Fruit fly (Drosophila melanogaster) whole organism, embryonic: ENCODE measurements around the gene Trim9.

Source experiments
- ATbp ChIP-seq: fragments of 200-800 bp; sonication (Bioruptor generic); optimal IDR thresholded peaks from 2 replicates; lab custom pipeline; 2017; ENCODE audit warnings: missing biosample characterization, mild to moderate bottlenecking, missing genetic modification characterization, missing genetic modification reagents
- Asciz ChIP-seq: fragments of 200-800 bp; sonication (Bioruptor generic); optimal IDR thresholded peaks from 2 replicates; lab custom pipeline; 2017; ENCODE audit warnings: missing biosample characterization, mild to moderate bottlenecking, missing genetic modification characterization, missing genetic modification reagents
- Atf6 ChIP-seq: fragments of 200-800 bp; sonication (Bioruptor generic); IDR thresholded peaks from 2 replicates; pipeline ENCODE4 v1.3.6; 2022; ENCODE audit warnings: missing biosample characterization, missing genetic modification characterization
- BEAF-32 ChIP-seq: fragments of 200-800 bp; sonication (Bioruptor generic); optimal IDR thresholded peaks from 3 replicates; lab custom pipeline; 2017; ENCODE audit warnings: missing biosample characterization, missing genetic modification characterization, mild to moderate bottlenecking, moderate library complexity, missing genetic modification reagents
- Blimp-1 ChIP-seq: fragments of 200-800 bp; sonication (Bioruptor generic); optimal IDR thresholded peaks from 3 replicates; lab custom pipeline; 2018; ENCODE audit warnings: missing biosample characterization, missing genetic modification characterization, mild to moderate bottlenecking, moderate library complexity, missing genetic modification reagents
- CG10209 ChIP-seq: fragments of 200-800 bp; sonication (Bioruptor generic); optimal IDR thresholded peaks from 3 replicates; lab custom pipeline; 2017; ENCODE audit warnings: missing biosample characterization, mild to moderate bottlenecking, missing genetic modification characterization, missing genetic modification reagents
- CG10366 ChIP-seq: fragments of 200-800 bp; sonication (Bioruptor generic); IDR thresholded peaks from 2 replicates; pipeline ENCODE4 v1.3.6; 2022; ENCODE audit warnings: missing biosample characterization, missing genetic modification characterization
- CG10543 ChIP-seq: fragments of 200-800 bp; sonication (Bioruptor generic); optimal IDR thresholded peaks from 3 replicates; lab custom pipeline; 2017; ENCODE audit warnings: missing biosample characterization, mild to moderate bottlenecking, missing genetic modification characterization, moderate library complexity
- CG11504 ChIP-seq: fragments of 200-800 bp; sonication (Bioruptor generic); optimal IDR thresholded peaks from 3 replicates; lab custom pipeline; 2019; ENCODE audit warnings: missing biosample characterization, mild to moderate bottlenecking, missing genetic modification characterization, moderate library complexity
- CG12236 ChIP-seq: fragments of 200-800 bp; sonication (Bioruptor generic); optimal IDR thresholded peaks from 2 replicates; lab custom pipeline; 2016; ENCODE audit warnings: missing biosample characterization, missing genetic modification characterization
- CG1233 ChIP-seq: fragments of 200-800 bp; sonication (Bioruptor generic); optimal IDR thresholded peaks from 4 replicates; lab custom pipeline; 2018; ENCODE audit warnings: missing biosample characterization, mild to moderate bottlenecking, missing genetic modification characterization
- CG15514 ChIP-seq: fragments of 200-800 bp; sonication (Bioruptor generic); optimal IDR thresholded peaks from 3 replicates; lab custom pipeline; 2017; ENCODE audit warnings: missing biosample characterization, missing genetic modification characterization, mild to moderate bottlenecking, moderate library complexity, missing genetic modification reagents
- CG16813 ChIP-seq: fragments of 200-800 bp; sonication (Bioruptor generic); IDR thresholded peaks from 3 replicates; pipeline ENCODE4 v1.3.6; 2022; ENCODE audit warnings: missing biosample characterization, missing genetic modification characterization; ENCODE audit not compliant: partially characterized antibody
- CG17829 ChIP-seq: fragments of 200-800 bp; optimal IDR thresholded peaks from 2 replicates; lab custom pipeline; 2019; ENCODE audit warnings: missing biosample characterization, mild to moderate bottlenecking, missing genetic modification characterization, moderate library complexity
- CG3838 ChIP-seq: fragments of 200-800 bp; sonication (Bioruptor generic); optimal IDR thresholded peaks from 3 replicates; lab custom pipeline; 2016; ENCODE audit warnings: missing biosample characterization, missing genetic modification characterization
- CG4820 ChIP-seq: fragments of 200-800 bp; sonication (Bioruptor generic); optimal IDR thresholded peaks from 3 replicates; lab custom pipeline; 2016; ENCODE audit warnings: missing biosample characterization, missing genetic modification characterization
- CG4854 ChIP-seq: fragments of 200-800 bp; sonication (Bioruptor generic); optimal IDR thresholded peaks from 2 replicates; lab custom pipeline; 2016; ENCODE audit warnings: missing biosample characterization, missing genetic modification characterization, inconsistent platforms
- CG7963 ChIP-seq: fragments of 200-800 bp; sonication (Bioruptor generic); IDR thresholded peaks from 3 replicates; pipeline ENCODE4 v1.3.6; 2022; ENCODE audit warnings: missing biosample characterization, missing genetic modification characterization; ENCODE audit not compliant: partially characterized antibody
- CG9932 ChIP-seq: fragments of 200-800 bp; sonication (Bioruptor generic); IDR thresholded peaks from 2 replicates; pipeline ENCODE4 v1.3.6; 2022; ENCODE audit warnings: missing biosample characterization, missing genetic modification characterization
- D ChIP-seq, 2 experiments: fragments of 200-800 bp in 1 of 2; fragments of >200 bp in 1 of 2; sonication (Bioruptor generic) in 1 of 2; optimal IDR thresholded peaks; 2 replicates in 1 of 2; 3 replicates in 1 of 2; lab custom pipeline; 2017; ENCODE audit warnings: mild to moderate bottlenecking in 1 of 2, missing biosample characterization in 1 of 2, missing genetic modification characterization in 1 of 2, missing genetic modification reagents in 1 of 2
- D19B ChIP-seq: fragments of 200-800 bp; sonication (Bioruptor generic); optimal IDR thresholded peaks from 2 replicates; lab custom pipeline; 2017; ENCODE audit warnings: missing biosample characterization, mild to moderate bottlenecking, missing genetic modification characterization
- Deaf1 ChIP-seq: fragments of 200-800 bp; optimal IDR thresholded peaks from 3 replicates; lab custom pipeline; 2019; ENCODE audit warnings: missing biosample characterization, mild to moderate bottlenecking, missing genetic modification characterization, moderate library complexity
- ERR ChIP-seq: fragments of 200-800 bp; sonication (Bioruptor generic); optimal IDR thresholded peaks from 2 replicates; lab custom pipeline; 2016; ENCODE audit warnings: missing biosample characterization, missing genetic modification characterization
- Gsc ChIP-seq: fragments of 200-800 bp; sonication (Bioruptor generic); IDR thresholded peaks from 2 replicates; pipeline ENCODE4 v1.3.6; 2022; ENCODE audit warnings: missing biosample characterization, missing genetic modification characterization
- HmgD ChIP-seq: fragments of 200-800 bp; sonication (Bioruptor generic); optimal IDR thresholded peaks from 3 replicates; lab custom pipeline; 2016; ENCODE audit warnings: missing biosample characterization, missing genetic modification characterization
- Hr3 ChIP-seq: fragments of 200-800 bp; sonication (Bioruptor generic); optimal IDR thresholded peaks from 3 replicates; lab custom pipeline; 2016; ENCODE audit warnings: missing biosample characterization, missing genetic modification characterization
- Kr ChIP-seq: fragments of 200-800 bp; sonication (Bioruptor generic); optimal IDR thresholded peaks from 2 replicates; lab custom pipeline; 2017; ENCODE audit warnings: missing biosample characterization, mild to moderate bottlenecking, missing genetic modification characterization
- Myb ChIP-seq: fragments of 200-800 bp; sonication (Bioruptor generic); optimal IDR thresholded peaks from 2 replicates; lab custom pipeline; 2016; ENCODE audit warnings: missing biosample characterization, missing genetic modification characterization
- Opbp ChIP-seq: fragments of 200-800 bp; sonication (Bioruptor generic); IDR thresholded peaks from 3 replicates; pipeline ENCODE4 v1.3.6; 2022; ENCODE audit warnings: missing biosample characterization, missing genetic modification characterization; ENCODE audit not compliant: partially characterized antibody
- Sin3A ChIP-seq: fragments of >200 bp; optimal IDR thresholded peaks from 2 replicates; lab custom pipeline; 2018
- Sox100B ChIP-seq: fragments of 200-800 bp; sonication (Bioruptor generic); optimal IDR thresholded peaks from 3 replicates; lab custom pipeline; 2018; ENCODE audit warnings: missing biosample characterization, mild to moderate bottlenecking, missing genetic modification characterization
- Spps ChIP-seq: fragments of 200-800 bp; sonication (Bioruptor generic); optimal IDR thresholded peaks from 2 replicates; lab custom pipeline; 2018; ENCODE audit warnings: missing biosample characterization, mild to moderate bottlenecking, missing genetic modification characterization
- ash1 ChIP-seq: fragments of 200-800 bp; sonication (Bioruptor generic); optimal IDR thresholded peaks from 2 replicates; lab custom pipeline; 2018; ENCODE audit warnings: missing biosample characterization, mild to moderate bottlenecking, missing genetic modification characterization
- bbx ChIP-seq: fragments of 200-800 bp; sonication (Bioruptor generic); IDR thresholded peaks from 2 replicates; pipeline ENCODE4 v1.3.6; 2022; ENCODE audit warnings: missing biosample characterization, missing genetic modification characterization; ENCODE audit not compliant: partially characterized antibody
- chinmo ChIP-seq: fragments of 200-800 bp; sonication (Bioruptor generic); IDR thresholded peaks from 4 replicates; pipeline ENCODE4 v1.3.6; 2022; ENCODE audit warnings: missing biosample characterization, missing genetic modification characterization; ENCODE audit not compliant: partially characterized antibody
- da ChIP-seq: fragments of 200-800 bp; sonication (Bioruptor generic); optimal IDR thresholded peaks from 2 replicates; lab custom pipeline; 2016; ENCODE audit warnings: missing biosample characterization, missing genetic modification characterization
- dati ChIP-seq: fragments of 200-800 bp; sonication (Bioruptor generic); IDR thresholded peaks from 2 replicates; pipeline ENCODE4 v1.3.6; 2022; ENCODE audit warnings: missing biosample characterization, missing genetic modification characterization
- fd64A ChIP-seq: fragments of 200-800 bp; sonication (Bioruptor generic); optimal IDR thresholded peaks from 3 replicates; lab custom pipeline; 2018; ENCODE audit warnings: missing biosample characterization, mild to moderate bottlenecking, missing genetic modification characterization
- ind ChIP-seq: fragments of 200-800 bp; sonication (Bioruptor generic); optimal IDR thresholded peaks from 3 replicates; lab custom pipeline; 2016; ENCODE audit warnings: missing biosample characterization, missing genetic modification characterization
- lola ChIP-seq, 3 experiments: fragments of >200 bp in 2 of 3; fragments of 200-800 bp in 1 of 3; sonication (Bioruptor generic) in 1 of 3; optimal IDR thresholded peaks; 2 replicates each; lab custom pipeline; 2017 to 2019; ENCODE audit warnings: missing biosample characterization in 3 of 3, missing genetic modification characterization in 3 of 3, mild to moderate bottlenecking in 1 of 3, moderate library complexity in 1 of 3
- nmo ChIP-seq: fragments of 200-800 bp; sonication (Bioruptor generic); optimal IDR thresholded peaks from 2 replicates; lab custom pipeline; 2018; ENCODE audit warnings: missing biosample characterization, mild to moderate bottlenecking, missing genetic modification characterization, moderate library complexity
- odd ChIP-seq: fragments of 200-800 bp; sonication (Bioruptor generic); optimal IDR thresholded peaks from 2 replicates; lab custom pipeline; 2017; ENCODE audit warnings: missing biosample characterization, mild to moderate bottlenecking, missing genetic modification characterization
- pho ChIP-seq: fragments of 200-800 bp; sonication (Bioruptor generic); optimal IDR thresholded peaks from 2 replicates; lab custom pipeline; 2016; ENCODE audit warnings: missing biosample characterization, missing genetic modification characterization
- pros ChIP-seq: fragments of 200-800 bp; sonication (Bioruptor generic); optimal IDR thresholded peaks from 3 replicates; lab custom pipeline; 2019; ENCODE audit warnings: missing biosample characterization, mild to moderate bottlenecking, missing genetic modification characterization, moderate library complexity
- pzg ChIP-seq: fragments of 200-800 bp; sonication (Bioruptor generic); optimal IDR thresholded peaks from 3 replicates; lab custom pipeline; 2018; ENCODE audit warnings: missing biosample characterization, mild to moderate bottlenecking, missing genetic modification characterization, moderate library complexity
- scrt ChIP-seq: fragments of 200-800 bp; sonication (Bioruptor generic); optimal IDR thresholded peaks from 2 replicates; lab custom pipeline; 2018; ENCODE audit warnings: missing biosample characterization, mild to moderate bottlenecking, missing genetic modification characterization, moderate library complexity
- shn ChIP-seq: fragments of 200-800 bp; sonication (Bioruptor generic); optimal IDR thresholded peaks from 3 replicates; lab custom pipeline; 2016; ENCODE audit warnings: missing biosample characterization, missing genetic modification characterization
- unc-4 ChIP-seq: fragments of 200-800 bp; sonication (Bioruptor generic); IDR thresholded peaks from 2 replicates; pipeline ENCODE4 v1.3.6; 2022; ENCODE audit warnings: missing biosample characterization, missing genetic modification characterization; ENCODE audit not compliant: partially characterized antibody
- usp ChIP-seq: fragments of >200 bp; optimal IDR thresholded peaks from 2 replicates; lab custom pipeline; 2017; ENCODE audit warnings: missing biosample characterization, missing genetic modification characterization
- z ChIP-seq: fragments of 200-800 bp; sonication (Bioruptor generic); IDR thresholded peaks from 3 replicates; pipeline ENCODE4 v1.3.6; 2022; ENCODE audit warnings: missing biosample characterization, missing genetic modification characterization

Gene Trim9

dm6 chr2L:10565674-10566073 lies 21.0 kb downstream of the Trim9 start (continued):
- no peak for TF ChIP-seq Gsc (GFP tag; lab: Robert Waterston, UW)
- TF ChIP-seq bbx (GFP tag; lab: Robert Waterston, UW): no peak
- peak; percentile 9 for TF ChIP-seq odd (GFP tag; lab: Kevin White, UChicago)
- TF ChIP-seq ind: peak; percentile 49
- TF ChIP-seq nmo: peak; percentile 10
- no peak for TF ChIP-seq CG4820 (GFP tag; lab: Kevin White, UChicago)
- TF ChIP-seq lola (GFP tag; optimal IDR thresholded peaks at IDR 0.05; lab: Kevin White, UChicago): no peak
- TF ChIP-seq Opbp (GFP tag; lab: Robert Waterston, UW): no peak
- TF ChIP-seq ash1 (GFP tag; lab: Kevin White, UChicago): no peak
- no peak for TF ChIP-seq CG12236 (GFP tag; lab: Kevin White, UChicago)
- no peak for TF ChIP-seq CG3838
- no peak for TF ChIP-seq unc-4 (GFP tag; lab: Robert Waterston, UW)
- TF ChIP-seq CG10366 (GFP tag; lab: Robert Waterston, UW): 0 out of 2 replicates have a peak, but pooled peaks have one; percentile 26
- peak; percentile 11 for TF ChIP-seq Asciz (GFP tag; lab: Kevin White, UChicago)
- TF ChIP-seq pzg (GFP tag; lab: Kevin White, UChicago): no peak
- no peak for TF ChIP-seq Sox100B (GFP tag; lab: Kevin White, UChicago)
- no peak for TF ChIP-seq CG17829 (tag; lab: Kevin White, UChicago)
- TF ChIP-seq CG16813 (GFP tag; lab: Robert Waterston, UW): no peak
- TF ChIP-seq pros (GFP tag; lab: Kevin White, UChicago): no peak
- TF ChIP-seq CG7963: no peak
- peak; percentile 43 for TF ChIP-seq Deaf1 (tag; lab: Kevin White, UChicago)
- TF ChIP-seq dati (GFP tag; lab: Robert Waterston, UW): no peak
- TF ChIP-seq ATbp: no peak
- peak; percentile 57 for TF ChIP-seq scrt (GFP tag; lab: Kevin White, UChicago)
- no peak for TF ChIP-seq CG4854
- peak; percentile 40 for TF ChIP-seq Myb (GFP tag; lab: Kevin White, UChicago)
- no peak for TF ChIP-seq CG10543 (GFP tag; lab: Kevin White, UChicago)
- peak; percentile 60 for TF ChIP-seq CG11504 (tag; lab: Kevin White, UChicago)
- peak; percentile 55 for TF ChIP-seq CG15514 (GFP tag; lab: Kevin White, UChicago)
- no peak for TF ChIP-seq usp (GFP tag; lab: Kevin White, UChicago)
- TF ChIP-seq shn (GFP tag; lab: Kevin White, UChicago): peak; percentile 22
- peak; percentile 36 for TF ChIP-seq pho (GFP tag; lab: Kevin White, UChicago)
- peak; percentile 41 for TF ChIP-seq D19B
- TF ChIP-seq da (GFP tag; lab: Kevin White, UChicago): no peak
- TF ChIP-seq Sin3A (lab: Kevin White, UChicago): no peak
- no peak for TF ChIP-seq Kr (GFP tag; lab: Kevin White, UChicago)
- peak; percentile 42 for TF ChIP-seq CG10209 (GFP tag; lab: Kevin White, UChicago)
- peak; percentile 26 for TF ChIP-seq CG1233 (GFP tag; lab: Kevin White, UChicago)
- TF ChIP-seq fd64A: no peak
- TF ChIP-seq Atf6 (GFP tag; lab: Robert Waterston, UW): peak; percentile 65
- TF ChIP-seq z (GFP tag; lab: Robert Waterston, UW): no peak
- no peak for TF ChIP-seq Blimp-1 (GFP tag; lab: Kevin White, UChicago)
- no peak for TF ChIP-seq BEAF-32 (GFP tag; lab: Kevin White, UChicago)
- no peak for TF ChIP-seq Spps (tag; lab: Kevin White, UChicago)
- TF ChIP-seq Hr3 (GFP tag; lab: Kevin White, UChicago): no peak
- TF ChIP-seq chinmo (GFP tag; lab: Robert Waterston, UW): no peak
- TF ChIP-seq CG9932: peak; percentile 69
- TF ChIP-seq ERR (GFP tag; lab: Kevin White, UChicago): peak; percentile 32
- no peak for TF ChIP-seq HmgD
- no peak for TF ChIP-seq D (optimal IDR thresholded peaks at IDR 0.05; lab: Kevin White, UChicago)
- no peak for TF ChIP-seq D (GFP tag; optimal IDR thresholded peaks at IDR 0.05; lab: Kevin White, UChicago)
